Worm (Caenorhabditis elegans): Measurements from ENCODE around the gene T16G12.13.
A peak's percentile ranks its signal among the peaks of the same experiment; 100 is the strongest.

T16G12.13 gene

DNA sequence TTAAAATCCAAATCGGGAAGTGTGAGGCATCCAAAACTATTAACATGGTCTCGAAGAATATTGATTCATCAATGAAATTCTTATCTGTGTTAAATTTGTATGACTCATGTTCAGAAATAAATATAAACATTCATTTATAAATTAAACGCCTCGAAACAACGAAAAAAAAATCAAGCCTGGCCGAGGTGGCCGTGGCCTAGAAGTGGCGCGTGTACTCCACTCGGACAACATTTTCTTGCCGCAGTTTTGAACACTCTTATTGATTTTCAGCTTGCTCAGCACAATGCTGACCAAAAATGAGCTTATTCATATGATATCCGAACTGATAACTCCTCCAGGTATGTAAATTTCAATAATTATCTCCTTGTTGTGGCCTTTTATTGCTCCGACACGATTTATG, 3.5 kb downstream of the T16G12.13 start, which contains the start of gene ekl-6 (continued):
- TF ChIP-seq crh-2 (tag; optimal IDR thresholded peaks at IDR 0.05) (peak; percentile 4), F13H6.1 (tag; optimal IDR thresholded peaks at IDR 0.05) (peak; percentile 58), peb-1 (tag; optimal IDR thresholded peaks at IDR 0.05) (no peak), C34F6.9 (tag; optimal IDR thresholded peaks at IDR 0.05) (peak; percentile 73), nhr-10 (tag; optimal IDR thresholded peaks at IDR 0.05) (no peak), ztf-11 (tag; optimal IDR thresholded peaks at IDR 0.05) (no peak), nhr-77 (tag; optimal IDR thresholded peaks at IDR 0.05) (no peak), lin-11 (tag; optimal IDR thresholded peaks at IDR 0.05) (no peak), ztf-4 (tag; optimal IDR thresholded peaks at IDR 0.05) (no peak)

DNA sequence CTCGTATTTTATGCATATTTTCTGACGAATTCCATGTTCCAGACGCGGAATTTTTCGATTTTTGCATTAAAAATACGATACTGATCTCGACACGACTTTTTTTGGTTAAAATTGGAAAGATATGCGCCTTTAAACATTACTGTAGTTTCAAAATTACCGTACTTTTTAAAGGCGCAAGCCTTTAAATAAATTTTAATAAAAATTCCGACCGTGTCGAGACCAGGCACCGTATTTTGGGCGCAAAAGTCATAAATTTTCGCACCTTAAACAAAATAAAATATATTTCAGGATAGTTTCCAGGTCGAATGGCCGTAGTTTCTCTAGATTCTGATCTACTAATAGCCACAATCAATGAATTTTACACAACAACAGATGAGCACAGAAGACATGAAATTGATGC, 8.6 kb downstream of the T16G12.13 start, which contains the start of gene T16G12.6:
T16G12.6 (plus strand) TSS at position 301 of the 400 bp plus-strand sequence.
- no peak for TF ChIP-seq elt-1 (tag; optimal IDR thresholded peaks at IDR 0.05)
- TF ChIP-seq ztf-1 (GFP tag; conservative IDR thresholded peaks at IDR 0.05) = no peak
- no peak for TF ChIP-seq alr-1 (tag; optimal IDR thresholded peaks at IDR 0.05)
- no peak for TF ChIP-seq zag-1 (tag; optimal IDR thresholded peaks at IDR 0.05)
- no peak for TF ChIP-seq ztf-11 (tag; optimal IDR thresholded peaks at IDR 0.05)
- no peak for TF ChIP-seq C34F6.9 (tag; optimal IDR thresholded peaks at IDR 0.05)
- TF ChIP-seq egl-27 (tag; optimal IDR thresholded peaks at IDR 0.05) = no peak
- TF ChIP-seq ceh-82 (tag; optimal IDR thresholded peaks at IDR 0.05) = no peak
- TF ChIP-seq nhr-23 (tag; optimal IDR thresholded peaks at IDR 0.05) = no peak
- TF ChIP-seq sma-3 (GFP tag; optimal IDR thresholded peaks at IDR 0.05) = no peak
- no peak for TF ChIP-seq nhr-6 (tag; optimal IDR thresholded peaks at IDR 0.05)
- TF ChIP-seq sem-4 (tag; optimal IDR thresholded peaks at IDR 0.05) = no peak
- TF ChIP-seq nhr-25 (tag; optimal IDR thresholded peaks at IDR 0.05) = no peak
- no peak for TF ChIP-seq crh-2 (tag; optimal IDR thresholded peaks at IDR 0.05)
- no peak for TF ChIP-seq elt-3 (tag; optimal IDR thresholded peaks at IDR 0.05)
- no peak for TF ChIP-seq nhr-12 (tag; optimal IDR thresholded peaks at IDR 0.05)
- TF ChIP-seq nhr-11 (tag; optimal IDR thresholded peaks at IDR 0.05) = no peak

DNA sequence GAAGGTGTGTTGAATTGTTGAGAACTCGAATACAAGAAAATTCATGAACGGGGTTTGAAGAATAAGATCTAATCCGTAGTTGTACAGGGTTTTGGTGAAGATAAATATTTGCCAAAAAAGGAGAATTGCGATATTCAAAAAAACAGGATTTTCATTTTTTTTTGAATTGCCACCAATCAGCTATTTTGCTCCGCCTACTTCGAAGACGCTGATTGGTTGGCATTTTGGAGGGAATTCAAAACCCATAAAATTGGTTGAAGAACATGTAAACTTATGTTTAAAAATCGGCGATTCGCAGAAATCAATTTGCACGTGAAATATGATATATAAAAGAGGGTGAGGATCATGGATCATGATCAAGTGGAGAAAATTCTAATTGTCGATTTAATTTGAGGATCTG, 15.4 kb downstream of the T16G12.13 start:
- no peak for TF ChIP-seq elt-3 (tag; optimal IDR thresholded peaks at IDR 0.05)
- no peak for TF ChIP-seq unc-55 (GFP tag; optimal IDR thresholded peaks at IDR 0.05)
- TF ChIP-seq ZK546.5 (tag; optimal IDR thresholded peaks at IDR 0.05) = no peak
- TF ChIP-seq ztf-4 (tag; optimal IDR thresholded peaks at IDR 0.05) = no peak
- TF ChIP-seq nhr-129 (tag; optimal IDR thresholded peaks at IDR 0.05) = no peak
- TF ChIP-seq nhr-237 (tag; optimal IDR thresholded peaks at IDR 0.05) = no peak
- no peak for TF ChIP-seq mdl-1 (tag; optimal IDR thresholded peaks at IDR 0.05)
- no peak for TF ChIP-seq sem-4 (tag; optimal IDR thresholded peaks at IDR 0.05)
- TF ChIP-seq sma-9 (GFP tag; optimal IDR thresholded peaks at IDR 0.05) = no peak
- TF ChIP-seq sma-9 (tag; optimal IDR thresholded peaks at IDR 0.05) = no peak
- no peak for TF ChIP-seq ama-1 (optimal IDR thresholded peaks at IDR 0.05)
- TF ChIP-seq nhr-11 (tag; optimal IDR thresholded peaks at IDR 0.05) = no peak
- TF ChIP-seq alr-1 (tag; optimal IDR thresholded peaks at IDR 0.05) = no peak
- TF ChIP-seq unc-39 (tag; optimal IDR thresholded peaks at IDR 0.05) = no peak
- TF ChIP-seq dmd-4 (tag; optimal IDR thresholded peaks at IDR 0.05) = no peak
- no peak for TF ChIP-seq nhr-21 (tag; optimal IDR thresholded peaks at IDR 0.05)
- no peak for TF ChIP-seq blmp-1 (tag; optimal IDR thresholded peaks at IDR 0.05; ENCODE audit: insufficient read depth)
- no peak for TF ChIP-seq lsy-2 (tag; optimal IDR thresholded peaks at IDR 0.05)

DNA sequence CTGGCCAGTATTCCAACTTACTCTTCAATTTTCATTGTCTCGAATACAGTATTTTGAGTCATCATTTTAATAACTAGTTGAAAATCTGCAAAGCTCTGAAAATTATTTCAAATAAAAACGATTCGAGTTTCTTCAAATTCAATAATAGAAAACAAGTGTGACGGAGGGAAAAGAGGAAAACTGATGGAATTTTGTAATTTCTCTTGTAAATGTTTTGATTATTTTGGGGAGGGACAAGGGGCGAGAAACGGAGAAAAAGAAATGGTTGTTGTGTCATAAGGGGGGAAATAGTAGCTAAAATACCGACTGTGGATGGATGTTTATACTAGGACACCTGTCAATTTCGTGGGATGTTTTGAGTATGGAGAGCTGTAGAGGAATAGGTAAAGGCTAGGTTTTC, 17.5 kb downstream of the T16G12.13 start, which contains the start of gene T16G12.9:
T16G12.9 (minus strand) TSS at position 101 of the 400 bp plus-strand sequence.
- no peak for TF ChIP-seq F13H6.1 (tag; optimal IDR thresholded peaks at IDR 0.05)
- TF ChIP-seq nhr-23 (tag; optimal IDR thresholded peaks at IDR 0.05) = no peak
- no peak for TF ChIP-seq R02D3.7 (tag; optimal IDR thresholded peaks at IDR 0.05)
- TF ChIP-seq ztf-1 (GFP tag; conservative IDR thresholded peaks at IDR 0.05) = no peak
- TF ChIP-seq sma-9 (GFP tag; optimal IDR thresholded peaks at IDR 0.05) = no peak
- TF ChIP-seq sma-9 (tag; optimal IDR thresholded peaks at IDR 0.05) = no peak
- TF ChIP-seq sem-4 (tag; optimal IDR thresholded peaks at IDR 0.05) = no peak
- no peak for TF ChIP-seq lin-11 (tag; optimal IDR thresholded peaks at IDR 0.05)
- no peak for TF ChIP-seq egl-27 (tag; optimal IDR thresholded peaks at IDR 0.05)
- no peak for TF ChIP-seq crh-2 (tag; optimal IDR thresholded peaks at IDR 0.05)
- TF ChIP-seq peb-1 (tag; optimal IDR thresholded peaks at IDR 0.05) = no peak
- no peak for TF ChIP-seq ztf-11 (tag; optimal IDR thresholded peaks at IDR 0.05)
- no peak for TF ChIP-seq gmeb-1 (tag; optimal IDR thresholded peaks at IDR 0.05)

Measured in whole organism, L2 larva.